Worm (Caenorhabditis elegans) whole organism, L4/young adult: ENCODE results near the gene acl-13.

Experiments
- W03F9.2 ChIP-seq: fragments of 150-350 bp; optimal IDR thresholded peaks from 2 replicates; lab custom pipeline; 2014; ENCODE audit warnings: missing biosample characterization, missing genetic modification characterization
- dao-5 ChIP-seq: sonication (generic microtip); optimal IDR thresholded peaks from 2 replicates; lab custom pipeline; 2016; ENCODE audit warnings: missing genotype, missing genetic modification characterization, moderate library complexity, missing compliant biosample characterization
- him-1 ChIP-seq: sonication (generic microtip); optimal IDR thresholded peaks from 2 replicates; lab custom pipeline; 2016; ENCODE audit warnings: missing genotype, missing genetic modification reagents, missing genetic modification characterization, missing compliant biosample characterization

The acl-13 gene

ce11 chrIV:12410167-12410566 lies at the start of gene acl-13:
TSS of gene acl-13 (plus strand) at chrIV:12410467.
- TF ChIP-seq him-1 (tag; lab: Kevin White, UChicago) (no peak), dao-5 (tag; lab: Kevin White, UChicago) (no peak), W03F9.2 (tag; lab: Kevin White, UChicago) (no peak)

- no peak for TF ChIP-seq him-1 (tag; lab: Kevin White, UChicago)
- no peak for TF ChIP-seq W03F9.2 (tag; lab: Kevin White, UChicago)
- no peak for TF ChIP-seq dao-5 (tag; lab: Kevin White, UChicago)
Observed at ce11 chrIV:12360742-12361195, 49.5 kb upstream of the acl-13 start, which contains the start of gene sec-24.2. TSS of gene sec-24.2 (minus strand) at chrIV:12360792.

- TF ChIP-seq him-1 (tag; lab: Kevin White, UChicago) = no peak
- TF ChIP-seq W03F9.2 (tag; lab: Kevin White, UChicago) = no peak
- TF ChIP-seq dao-5 (tag; lab: Kevin White, UChicago) = no peak
Observed at ce11 chrIV:12361392-12362092, 48.7 kb upstream of the acl-13 start, which contains the start of the genes ccr-4 and ZC518.8. TSS of gene ccr-4 (plus strand) at chrIV:12361542. TSS of gene ZC518.8 (minus strand) at chrIV:12361908.

- no peak for TF ChIP-seq dao-5 (tag; lab: Kevin White, UChicago)
- TF ChIP-seq W03F9.2 (tag; lab: Kevin White, UChicago) = no peak
- TF ChIP-seq him-1 (tag; lab: Kevin White, UChicago) = no peak
Observed at ce11 chrIV:12364964-12365363, 45.3 kb upstream of the acl-13 start.

- TF ChIP-seq him-1 (tag; lab: Kevin White, UChicago) (no peak), W03F9.2 (tag; lab: Kevin White, UChicago) (no peak), dao-5 (tag; lab: Kevin White, UChicago) (no peak)
Observed at ce11 chrIV:12366571-12366970, 43.7 kb upstream of the acl-13 start.

ce11 chrIV:12371340-12371739 lies 38.9 kb upstream of the acl-13 start:
- no peak for TF ChIP-seq him-1 (tag; lab: Kevin White, UChicago)
- no peak for TF ChIP-seq dao-5 (tag; lab: Kevin White, UChicago)
- TF ChIP-seq W03F9.2 (tag; lab: Kevin White, UChicago) = no peak

- peak; percentile 86 for TF ChIP-seq W03F9.2 (tag; lab: Kevin White, UChicago)
- TF ChIP-seq dao-5 (tag; lab: Kevin White, UChicago) = no peak
- peak; percentile 70 for TF ChIP-seq him-1 (tag; lab: Kevin White, UChicago)
Observed at ce11 chrIV:12371879-12372278, 38.4 kb upstream of the acl-13 start, which contains the start of gene wdr-46. TSS of gene wdr-46 (plus strand) at chrIV:12372253.

ce11 chrIV:12376021-12376420 lies 34.2 kb upstream of the acl-13 start, which contains the start of gene atz-1:
TSS of gene atz-1 (minus strand) at chrIV:12376121.
- no peak for TF ChIP-seq W03F9.2 (tag; lab: Kevin White, UChicago)
- TF ChIP-seq dao-5 (tag; lab: Kevin White, UChicago) = no peak

ce11 chrIV:12378919-12379318 lies 31.3 kb upstream of the acl-13 start:
- TF ChIP-seq dao-5 (tag; lab: Kevin White, UChicago) (no peak), W03F9.2 (tag; lab: Kevin White, UChicago) (no peak), him-1 (tag; lab: Kevin White, UChicago) (no peak)

- no peak for TF ChIP-seq W03F9.2 (tag; lab: Kevin White, UChicago)
- TF ChIP-seq him-1 (tag; lab: Kevin White, UChicago) = no peak
- TF ChIP-seq dao-5 (tag; lab: Kevin White, UChicago) = no peak
Observed at ce11 chrIV:12379784-12380183, 30.5 kb upstream of the acl-13 start, which contains the start of gene thn-1. TSS of gene thn-1 (plus strand) at chrIV:12380084.

ce11 chrIV:12382864-12383263 lies 27.4 kb upstream of the acl-13 start, which contains the start of gene thn-2:
TSS of gene thn-2 (plus strand) at chrIV:12383170.
- no peak for TF ChIP-seq dao-5 (tag; lab: Kevin White, UChicago)
- no peak for TF ChIP-seq W03F9.2 (tag; lab: Kevin White, UChicago)
- TF ChIP-seq him-1 (tag; lab: Kevin White, UChicago) = no peak

- no peak for TF ChIP-seq dao-5 (tag; lab: Kevin White, UChicago)
- TF ChIP-seq W03F9.2 (tag; lab: Kevin White, UChicago) = no peak
- no peak for TF ChIP-seq him-1 (tag; lab: Kevin White, UChicago)
Observed at ce11 chrIV:12385061-12385460, 25.2 kb upstream of the acl-13 start, which contains the start of gene F28D1.6. TSS of gene F28D1.6 (minus strand) at chrIV:12385161.

- no peak for TF ChIP-seq dao-5 (tag; lab: Kevin White, UChicago)
- no peak for TF ChIP-seq him-1 (tag; lab: Kevin White, UChicago)
- no peak for TF ChIP-seq W03F9.2 (tag; lab: Kevin White, UChicago)
Observed at ce11 chrIV:12389951-12390350, 20.3 kb upstream of the acl-13 start, which contains the start of gene spe-45. TSS of gene spe-45 (minus strand) at chrIV:12390095.
